Worm (Caenorhabditis elegans) whole organism, late embryonic: ENCODE measurements around the gene nhr-43.

Experiments
- C38D4.7 ChIP-seq: fragments of 200-800 bp; sonication (Bioruptor generic); optimal IDR thresholded peaks from 2 replicates; lab custom pipeline; 2018; ENCODE audit warnings: mild to moderate bottlenecking, missing genetic modification characterization, moderate library complexity, missing compliant biosample characterization
- T23F11.4 ChIP-seq: fragments of 200-800 bp; sonication (Bioruptor generic); optimal IDR thresholded peaks from 2 replicates; lab custom pipeline; 2018; ENCODE audit warnings: mild to moderate bottlenecking, missing genetic modification characterization, missing compliant biosample characterization
- ahr-1 ChIP-seq: sonication (generic microtip); optimal IDR thresholded peaks from 2 replicates; lab custom pipeline; 2016; ENCODE audit warnings: missing genetic modification characterization, missing compliant biosample characterization
- ama-1 ChIP-seq: fragments of 150-350 bp; optimal IDR thresholded peaks from 2 replicates; lab custom pipeline; 2014
- ceh-14 ChIP-seq: sonication (generic microtip); optimal IDR thresholded peaks from 2 replicates; lab custom pipeline; 2016; ENCODE audit warnings: missing genotype, missing genetic modification characterization, missing compliant biosample characterization
- ceh-18 ChIP-seq: sonication (generic microtip); optimal IDR thresholded peaks from 2 replicates; lab custom pipeline; 2016; ENCODE audit warnings: missing genetic modification characterization, missing compliant biosample characterization
- ceh-19 ChIP-seq: fragments of 200-800 bp; sonication (Bioruptor generic); optimal IDR thresholded peaks from 2 replicates; lab custom pipeline; 2018; ENCODE audit warnings: mild to moderate bottlenecking, missing genetic modification characterization, missing compliant biosample characterization
- ceh-2 ChIP-seq: sonication (generic microtip); optimal IDR thresholded peaks from 2 replicates; lab custom pipeline; 2016; ENCODE audit warnings: missing genotype, missing genetic modification characterization, missing compliant biosample characterization
- ceh-24 ChIP-seq: sonication (generic microtip); optimal IDR thresholded peaks from 2 replicates; lab custom pipeline; 2016; ENCODE audit warnings: mild to moderate bottlenecking, missing genetic modification characterization, missing compliant biosample characterization
- ceh-30 ChIP-seq: fragments of 150-350 bp; optimal IDR thresholded peaks from 2 replicates; lab custom pipeline; 2014; ENCODE audit warnings: missing biosample characterization, missing genetic modification characterization
- ceh-45 ChIP-seq: fragments of 200-800 bp; sonication (Bioruptor generic); IDR thresholded peaks from 2 replicates; pipeline ENCODE4 v1.3.6; 2022; ENCODE audit warnings: missing genetic modification reagents, missing genetic modification characterization, missing compliant biosample characterization
- ceh-48 ChIP-seq: sonication (generic microtip); optimal IDR thresholded peaks from 2 replicates; lab custom pipeline; 2016; ENCODE audit warnings: missing genetic modification characterization, inconsistent platforms, missing compliant biosample characterization
- ceh-6 ChIP-seq: fragments of 200-800 bp; sonication (Bioruptor generic); optimal IDR thresholded peaks from 2 replicates; lab custom pipeline; 2018; ENCODE audit warnings: mild to moderate bottlenecking, missing genetic modification characterization, missing compliant biosample characterization
- ceh-9 ChIP-seq: sonication (generic microtip); optimal IDR thresholded peaks from 2 replicates; lab custom pipeline; 2016; ENCODE audit warnings: mild to moderate bottlenecking, missing genetic modification characterization, inconsistent platforms, missing compliant biosample characterization
- che-1 ChIP-seq: sonication (generic microtip); optimal IDR thresholded peaks from 2 replicates; lab custom pipeline; 2016; ENCODE audit warnings: mild to moderate bottlenecking, missing genetic modification characterization, missing compliant biosample characterization
- dmd-4 ChIP-seq: sonication (generic microtip); optimal IDR thresholded peaks from 2 replicates; lab custom pipeline; 2016; ENCODE audit warnings: borderline replicate concordance, missing genetic modification characterization, missing compliant biosample characterization
- elt-2 ChIP-seq: sonication (generic microtip); optimal IDR thresholded peaks from 2 replicates; lab custom pipeline; 2016; ENCODE audit warnings: missing genetic modification reagents, missing genetic modification characterization, missing compliant biosample characterization
- elt-4 ChIP-seq: sonication (generic microtip); optimal IDR thresholded peaks from 2 replicates; lab custom pipeline; 2016; ENCODE audit warnings: missing genetic modification characterization, missing compliant biosample characterization
- fax-1 ChIP-seq: sonication (generic microtip); optimal IDR thresholded peaks from 2 replicates; lab custom pipeline; 2016; ENCODE audit warnings: missing genotype, missing genetic modification characterization, missing compliant biosample characterization
- gmeb-2 ChIP-seq: sonication (generic microtip); optimal IDR thresholded peaks from 2 replicates; lab custom pipeline; 2016; ENCODE audit warnings: missing genetic modification characterization, inconsistent platforms, missing compliant biosample characterization
- hlh-15 ChIP-seq: sonication (generic microtip); optimal IDR thresholded peaks from 2 replicates; lab custom pipeline; 2016; ENCODE audit warnings: missing genetic modification characterization, missing compliant biosample characterization
- lin-11 ChIP-seq: fragments of 200-800 bp; sonication (Bioruptor generic); optimal IDR thresholded peaks from 2 replicates; lab custom pipeline; 2018; ENCODE audit warnings: mild to moderate bottlenecking, missing genetic modification characterization, missing compliant biosample characterization
- madf-2 ChIP-seq: sonication (generic microtip); optimal IDR thresholded peaks from 2 replicates; lab custom pipeline; 2017; ENCODE audit warnings: missing genetic modification characterization, missing compliant biosample characterization
- mec-3 ChIP-seq: sonication (generic microtip); optimal IDR thresholded peaks from 2 replicates; lab custom pipeline; 2016; ENCODE audit warnings: borderline replicate concordance, missing genetic modification characterization, missing compliant biosample characterization
- npax-4 ChIP-seq: sonication (generic microtip); optimal IDR thresholded peaks from 2 replicates; lab custom pipeline; 2016; ENCODE audit warnings: missing genetic modification characterization, missing compliant biosample characterization
- pag-3 ChIP-seq: sonication (generic microtip); optimal IDR thresholded peaks from 2 replicates; lab custom pipeline; 2016; ENCODE audit warnings: missing compliant biosample characterization, missing genetic modification characterization, borderline replicate concordance
- pat-9 ChIP-seq: fragments of 200-800 bp; sonication (Bioruptor generic); optimal IDR thresholded peaks from 2 replicates; lab custom pipeline; 2018; ENCODE audit warnings: mild to moderate bottlenecking, missing genetic modification characterization, moderate library complexity, missing compliant biosample characterization
- pax-1 ChIP-seq: fragments of 150-350 bp; optimal IDR thresholded peaks from 2 replicates; lab custom pipeline; 2014; ENCODE audit warnings: missing biosample characterization, missing genetic modification characterization
- pha-4 ChIP-seq: fragments of 150-350 bp; optimal IDR thresholded peaks from 2 replicates; lab custom pipeline; 2018; ENCODE audit warnings: missing biosample characterization, missing genetic modification reagents, missing genetic modification characterization
- pros-1 ChIP-seq: fragments of 150-350 bp; optimal IDR thresholded peaks from 2 replicates; lab custom pipeline; 2014; ENCODE audit warnings: missing biosample characterization, missing genetic modification reagents, missing genetic modification characterization
- ref-2 ChIP-seq: sonication (generic microtip); optimal IDR thresholded peaks from 2 replicates; lab custom pipeline; 2016; ENCODE audit warnings: missing genetic modification characterization, missing compliant biosample characterization
- rnt-1 ChIP-seq: sonication (generic microtip); optimal IDR thresholded peaks from 2 replicates; lab custom pipeline; 2016; ENCODE audit warnings: missing genetic modification characterization, missing compliant biosample characterization
- sox-2 ChIP-seq: fragments of 200-800 bp; sonication (Bioruptor generic); IDR thresholded peaks from 2 replicates; pipeline ENCODE4 v1.3.6; 2022; ENCODE audit warnings: missing genetic modification reagents, missing genetic modification characterization, missing compliant biosample characterization
- sox-4 ChIP-seq: sonication (generic microtip); optimal IDR thresholded peaks from 2 replicates; lab custom pipeline; 2017; ENCODE audit warnings: mild to moderate bottlenecking, missing genetic modification characterization, inconsistent platforms, missing compliant biosample characterization
- tbx-2 ChIP-seq: sonication (generic microtip); optimal IDR thresholded peaks from 2 replicates; lab custom pipeline; 2016; ENCODE audit warnings: missing genetic modification characterization, missing compliant biosample characterization
- ttx-3 ChIP-seq: sonication (generic microtip); optimal IDR thresholded peaks from 2 replicates; lab custom pipeline; 2016; ENCODE audit warnings: missing genetic modification reagents, missing genetic modification characterization, missing compliant biosample characterization
- unc-42 ChIP-seq: sonication (generic microtip); optimal IDR thresholded peaks from 2 replicates; lab custom pipeline; 2016; ENCODE audit warnings: missing genotype, missing genetic modification characterization, missing compliant biosample characterization
- unc-55 ChIP-seq: sonication (generic microtip); optimal IDR thresholded peaks from 2 replicates; lab custom pipeline; 2017; ENCODE audit warnings: missing biosample characterization, missing genetic modification reagents, missing genetic modification characterization
- zip-5 ChIP-seq: sonication (generic microtip); optimal IDR thresholded peaks from 2 replicates; lab custom pipeline; 2016; ENCODE audit warnings: missing genetic modification characterization, missing compliant biosample characterization
- ztf-16 ChIP-seq: sonication (generic microtip); optimal IDR thresholded peaks from 2 replicates; lab custom pipeline; 2017; ENCODE audit warnings: missing genetic modification characterization, missing compliant biosample characterization

nhr-43 gene

DNA sequence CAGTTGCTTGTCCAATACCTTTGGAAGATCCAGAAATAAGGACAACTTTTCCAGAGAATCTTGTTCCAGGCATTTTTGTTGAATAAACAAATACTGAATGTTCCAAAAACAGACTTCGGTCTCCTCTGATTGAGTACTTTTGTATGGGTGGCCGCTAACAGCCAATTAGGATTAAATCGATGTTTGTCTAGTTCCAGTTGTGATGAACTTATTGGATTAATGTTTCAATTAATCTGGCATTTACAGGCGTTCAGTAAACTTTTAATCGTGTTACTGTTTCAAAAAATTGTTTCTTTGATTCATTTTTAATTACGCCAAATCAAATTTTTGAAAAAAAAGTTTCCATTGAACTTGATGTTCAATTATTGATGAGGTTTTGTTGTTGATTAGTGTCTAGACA is 42.9 kb downstream of the nhr-43 start, which contains the start of gene ZK829.1:
Gene ZK829.1, minus strand, starts transcription at position 101 of the 400 bp plus-strand sequence.
- TF ChIP-seq hlh-15 (tag; lab: Kevin White, UChicago): no peak
- no peak for TF ChIP-seq gmeb-2 (tag; lab: Kevin White, UChicago)
- no peak for TF ChIP-seq dmd-4 (tag; lab: Kevin White, UChicago)
- no peak for TF ChIP-seq lin-11
- no peak for TF ChIP-seq ztf-16
- TF ChIP-seq fax-1 (tag; lab: Kevin White, UChicago): no peak
- no peak for TF ChIP-seq T23F11.4 (GFP tag; lab: Kevin White, UChicago)
- TF ChIP-seq pat-9 (tag; lab: Kevin White, UChicago): no peak
- no peak for TF ChIP-seq che-1 (tag; lab: Kevin White, UChicago)
- no peak for TF ChIP-seq ceh-30 (tag; lab: Kevin White, UChicago)
- TF ChIP-seq ahr-1: no peak
- TF ChIP-seq zip-5: no peak
- TF ChIP-seq madf-2 (tag; lab: Kevin White, UChicago): no peak
- no peak for TF ChIP-seq rnt-1
- TF ChIP-seq sox-2 (GFP tag; lab: Robert Waterston, UW): no peak
- no peak for TF ChIP-seq ref-2 (tag; lab: Kevin White, UChicago)

ce11 chrIV:11945621-11946020 is 46.2 kb downstream of the nhr-43 start, which contains the start of gene ZK829.3:
Gene ZK829.3 (minus strand): TSS chrIV:11945721.
- no peak for TF ChIP-seq ttx-3 (tag; lab: Kevin White, UChicago)
- no peak for TF ChIP-seq ceh-19 (GFP tag; lab: Kevin White, UChicago)
- no peak for TF ChIP-seq rnt-1
- TF ChIP-seq hlh-15 (tag; lab: Kevin White, UChicago): no peak

- TF ChIP-seq elt-4 (tag; lab: Kevin White, UChicago) (no peak), mec-3 (no peak), ceh-14 (no peak), ceh-18 (tag; lab: Kevin White, UChicago) (no peak), unc-42 (tag; lab: Kevin White, UChicago) (no peak), sox-4 (no peak), ceh-45 (no peak), fax-1 (tag; lab: Kevin White, UChicago) (no peak), pag-3 (no peak), lin-11 (no peak), ceh-2 (tag; lab: Kevin White, UChicago) (no peak), pax-1 (no peak), ahr-1 (no peak), ztf-16 (no peak), ceh-9 (tag; lab: Kevin White, UChicago) (no peak), pros-1 (tag; lab: Kevin White, UChicago) (no peak), ceh-48 (no peak)
Observed at ce11 chrIV:11949717-11950116, 50.3 kb downstream of the nhr-43 start, which contains the start of gene hdl-1. Gene hdl-1 (minus strand): TSS chrIV:11949817.

ce11 chrIV:11950270-11950669 is 50.9 kb downstream of the nhr-43 start, which contains the start of gene tbx-36:
Gene tbx-36 (plus strand): TSS chrIV:11950570.
- no peak for TF ChIP-seq ceh-24
- no peak for TF ChIP-seq unc-55 (GFP tag; lab: Kevin White, UChicago)
- no peak for TF ChIP-seq tbx-2
- no peak for TF ChIP-seq pha-4 (tag; lab: Kevin White, UChicago)
- no peak for TF ChIP-seq ceh-19 (GFP tag; lab: Kevin White, UChicago)
- no peak for TF ChIP-seq ceh-6 (GFP tag; lab: Kevin White, UChicago)
- no peak for TF ChIP-seq mec-3
- no peak for TF ChIP-seq sox-2 (GFP tag; lab: Robert Waterston, UW)
- no peak for TF ChIP-seq C38D4.7 (GFP tag; lab: Kevin White, UChicago)
- no peak for TF ChIP-seq lin-11
- TF ChIP-seq elt-2 (tag; lab: Kevin White, UChicago): no peak
- no peak for TF ChIP-seq ama-1 (lab: Kevin White, UChicago)
- no peak for TF ChIP-seq T23F11.4 (GFP tag; lab: Kevin White, UChicago)
- no peak for TF ChIP-seq npax-4 (tag; lab: Kevin White, UChicago)
